Fruit fly (Drosophila melanogaster): ENCODE measurements around the gene CG3081.

CG3081 gene

dm6 chrX:4589951-4590771 lies 53.6 kb downstream of the CG3081 start (continued):
- peak; percentile 48 for TF ChIP-seq Asciz (GFP tag; optimal IDR thresholded peaks at IDR 0.05)
- no peak for TF ChIP-seq CG33213 (GFP tag; optimal IDR thresholded peaks at IDR 0.05)
- TF ChIP-seq Drgx (GFP tag; IDR thresholded peaks at IDR 0.05): peak; percentile 93
- TF ChIP-seq CG15696 (tag; optimal IDR thresholded peaks at IDR 0.05): peak; percentile 76
- peak; percentile 92 for TF ChIP-seq CG30431 (GFP tag; optimal IDR thresholded peaks at IDR 0.05)
- TF ChIP-seq CG9817 (tag; optimal IDR thresholded peaks at IDR 0.05): peak; percentile 69
- no peak for TF ChIP-seq mld (GFP tag; IDR thresholded peaks at IDR 0.05; ENCODE audit: partially characterized antibody)
- no peak for TF ChIP-seq Atf-2 (GFP tag; optimal IDR thresholded peaks at IDR 0.05)
- peak; percentile 82 for TF ChIP-seq Oli (tag; optimal IDR thresholded peaks at IDR 0.05)
- TF ChIP-seq Spps (tag; optimal IDR thresholded peaks at IDR 0.05): peak; percentile 41
- 0 out of 2 replicates have a peak, but pooled peaks have one; percentile 24 for TF ChIP-seq CkIIα-i1 (GFP tag; IDR thresholded peaks at IDR 0.05)
- TF ChIP-seq cas (GFP tag; IDR thresholded peaks at IDR 0.05): peak; percentile 47; the same call in 1 of the 2 replicates
- peak; percentile 87 for TF ChIP-seq CG43689 (GFP tag; IDR thresholded peaks at IDR 0.05)
- TF ChIP-seq tgo (GFP tag; IDR thresholded peaks at IDR 0.05): peak; percentile 91
- peak; percentile 95 for TF ChIP-seq H2.0 (GFP tag; IDR thresholded peaks at IDR 0.05)
- TF ChIP-seq ttk (GFP tag; IDR thresholded peaks at IDR 0.05): peak; percentile 94
- TF ChIP-seq ap (GFP tag; IDR thresholded peaks at IDR 0.05): peak; percentile 86
- no peak for TF ChIP-seq Sin3A (optimal IDR thresholded peaks at IDR 0.05)
- TF ChIP-seq Tbp (GFP tag; optimal IDR thresholded peaks at IDR 0.05): no peak
- TF ChIP-seq trem (tag; optimal IDR thresholded peaks at IDR 0.05): peak; percentile 15
- TF ChIP-seq CG13424 (tag; optimal IDR thresholded peaks at IDR 0.05): peak; percentile 81
- peak; percentile 50 for TF ChIP-seq CG15011 (GFP tag; optimal IDR thresholded peaks at IDR 0.05)
- TF ChIP-seq CG15479 (GFP tag; optimal IDR thresholded peaks at IDR 0.05): no peak
- TF ChIP-seq CG11085 (GFP tag; IDR thresholded peaks at IDR 0.05): peak; percentile 78
- no peak for TF ChIP-seq bbx (GFP tag; IDR thresholded peaks at IDR 0.05; ENCODE audit: partially characterized antibody)
- no peak for TF ChIP-seq cad (GFP tag; optimal IDR thresholded peaks at IDR 0.05)
- TF ChIP-seq CG1602 (GFP tag; optimal IDR thresholded peaks at IDR 0.05): peak; percentile 87
- peak; percentile 75 for TF ChIP-seq CG7556 (GFP tag; optimal IDR thresholded peaks at IDR 0.05)
- peak; percentile 53 for TF ChIP-seq CG2120 (GFP tag; optimal IDR thresholded peaks at IDR 0.05)
- TF ChIP-seq HmgZ (tag; optimal IDR thresholded peaks at IDR 0.05): peak; percentile 70
- peak; percentile 84 for TF ChIP-seq CG7372 (GFP tag; IDR thresholded peaks at IDR 0.05)
- peak; percentile 56 for TF ChIP-seq CG6254 (GFP tag; optimal IDR thresholded peaks at IDR 0.05)
- TF ChIP-seq usp (GFP tag; optimal IDR thresholded peaks at IDR 0.05): no peak
- peak; percentile 36 for TF ChIP-seq CG4617 (GFP tag; optimal IDR thresholded peaks at IDR 0.05; ENCODE audit: borderline replicate concordance)
- TF ChIP-seq sim (GFP tag; IDR thresholded peaks at IDR 0.05): peak; percentile 93
- peak; percentile 4 for TF ChIP-seq Dad (GFP tag; optimal IDR thresholded peaks at IDR 0.05)
- TF ChIP-seq CG9215 (GFP tag; IDR thresholded peaks at IDR 0.05): peak; percentile 84
- no peak for TF ChIP-seq CG1792 (GFP tag; optimal IDR thresholded peaks at IDR 0.05)
- TF ChIP-seq grau (tag; optimal IDR thresholded peaks at IDR 0.05): peak; percentile 74
- TF ChIP-seq exex (tag; optimal IDR thresholded peaks at IDR 0.05): no peak
- TF ChIP-seq stc (GFP tag; IDR thresholded peaks at IDR 0.05): peak; percentile 73
- TF ChIP-seq CG11456 (GFP tag; IDR thresholded peaks at IDR 0.05): peak; percentile 93
- peak; percentile 49; the same call in 1 of the 2 replicates for TF ChIP-seq ham (GFP tag; IDR thresholded peaks at IDR 0.05)
- TF ChIP-seq zen2 (GFP tag; IDR thresholded peaks at IDR 0.05; ENCODE audit: partially characterized antibody): 0 out of 3 replicates have a peak, but pooled peaks have one; percentile 38
- peak; percentile 39 for TF ChIP-seq trh (GFP tag; optimal IDR thresholded peaks at IDR 0.05)
- TF ChIP-seq pb (GFP tag; optimal IDR thresholded peaks at IDR 0.05): no peak
- peak; percentile 95 for TF ChIP-seq otp (GFP tag; IDR thresholded peaks at IDR 0.05)
- peak; percentile 68 for TF ChIP-seq dmrt99B (tag; optimal IDR thresholded peaks at IDR 0.05)
- TF ChIP-seq CG9727 (GFP tag; optimal IDR thresholded peaks at IDR 0.05): peak; percentile 84
- peak; percentile 52 for TF ChIP-seq mam (GFP tag; optimal IDR thresholded peaks at IDR 0.05)

Data from whole organism, embryonic.